Worm (Caenorhabditis elegans): Measurements from ENCODE around the gene affl-1.

affl-1 gene

ce11 chrIII:491090-491597 lies 51.1 kb downstream of the affl-1 start, which contains the start of gene unc-45:
unc-45 (plus strand) TSS chrIII:491547.
- TF ChIP-seq T20F7.1 (GFP tag; optimal IDR thresholded peaks at IDR 0.05): no peak
- TF ChIP-seq mxl-3 (GFP tag; optimal IDR thresholded peaks at IDR 0.05): no peak
- no peak for TF ChIP-seq nhr-10 (tag; optimal IDR thresholded peaks at IDR 0.05)
- no peak for TF ChIP-seq lim-7 (GFP tag; IDR thresholded peaks at IDR 0.05)
- TF ChIP-seq lir-3 (tag; optimal IDR thresholded peaks at IDR 0.05): no peak
- no peak for TF ChIP-seq nhr-11 (tag; optimal IDR thresholded peaks at IDR 0.05)
- TF ChIP-seq saeg-2 (GFP tag; IDR thresholded peaks at IDR 0.05): no peak
- TF ChIP-seq dve-1 (tag; optimal IDR thresholded peaks at IDR 0.05; ENCODE audit: insufficient read depth): no peak
- TF ChIP-seq ceh-44 (GFP tag; IDR thresholded peaks at IDR 0.05): no peak
- no peak for TF ChIP-seq daf-16 (GFP tag; optimal IDR thresholded peaks at IDR 0.05)
- no peak for TF ChIP-seq daf-16 (tag; optimal IDR thresholded peaks at IDR 0.05)
- no peak for TF ChIP-seq zip-11 (GFP tag; IDR thresholded peaks at IDR 0.05)
- TF ChIP-seq Y48G9A.11 (GFP tag; IDR thresholded peaks at IDR 0.05): no peak
- no peak for TF ChIP-seq ceh-82 (tag; optimal IDR thresholded peaks at IDR 0.05)
- TF ChIP-seq nhr-28 (tag; optimal IDR thresholded peaks at IDR 0.05): no peak
- no peak for TF ChIP-seq egl-43 (GFP tag; IDR thresholded peaks at IDR 0.05)
- no peak for TF ChIP-seq lin-29 (GFP tag; IDR thresholded peaks at IDR 0.05)
- TF ChIP-seq nhr-111 (GFP tag; optimal IDR thresholded peaks at IDR 0.05): no peak
- TF ChIP-seq madf-9 (GFP tag; conservative IDR thresholded peaks at IDR 0.05): no peak
- TF ChIP-seq nhr-41 (GFP tag; IDR thresholded peaks at IDR 0.05): no peak
- no peak for TF ChIP-seq tag-97 (GFP tag; IDR thresholded peaks at IDR 0.05)
- TF ChIP-seq ztf-7 (tag; optimal IDR thresholded peaks at IDR 0.05): no peak
- TF ChIP-seq mxl-2 (GFP tag; conservative IDR thresholded peaks at IDR 0.05): no peak
- TF ChIP-seq skn-1 (tag; optimal IDR thresholded peaks at IDR 0.05): no peak
- TF ChIP-seq lin-38 (GFP tag; IDR thresholded peaks at IDR 0.05): peak; percentile 92
- TF ChIP-seq Y105C5A.15 (GFP tag; IDR thresholded peaks at IDR 0.05): no peak
- TF ChIP-seq sdz-12 (GFP tag; optimal IDR thresholded peaks at IDR 0.05): no peak
- no peak for TF ChIP-seq daf-8 (GFP tag; IDR thresholded peaks at IDR 0.05)
- no peak for TF ChIP-seq nhr-76 (tag; optimal IDR thresholded peaks at IDR 0.05)
- peak; percentile 26 for TF ChIP-seq nhr-6 (tag; optimal IDR thresholded peaks at IDR 0.05)
- peak; percentile 50 for TF ChIP-seq hlh-30 (tag; optimal IDR thresholded peaks at IDR 0.05; ENCODE audit: insufficient read depth)
- no peak for TF ChIP-seq ces-1 (GFP tag; optimal IDR thresholded peaks at IDR 0.05)
- TF ChIP-seq nhr-48 (tag; optimal IDR thresholded peaks at IDR 0.05): no peak
- TF ChIP-seq cey-2 (tag; optimal IDR thresholded peaks at IDR 0.05; ENCODE audit: borderline replicate concordance, insufficient read depth): no peak
- TF ChIP-seq madf-5 (GFP tag; IDR thresholded peaks at IDR 0.05): no peak
- TF ChIP-seq snpc-1.2 (GFP tag; IDR thresholded peaks at IDR 0.05): no peak
- no peak for TF ChIP-seq lin-1 (GFP tag; IDR thresholded peaks at IDR 0.05)
- no peak for TF ChIP-seq unc-39 (tag; optimal IDR thresholded peaks at IDR 0.05)
- peak; percentile 88 for TF ChIP-seq dpl-1 (GFP tag; optimal IDR thresholded peaks at IDR 0.05)
- TF ChIP-seq set-16 (GFP tag; IDR thresholded peaks at IDR 0.05): no peak
- no peak for TF ChIP-seq hmg-1.1 (GFP tag; IDR thresholded peaks at IDR 0.05)
- peak; percentile 30 for TF ChIP-seq mep-1 (tag; optimal IDR thresholded peaks at IDR 0.05)
- TF ChIP-seq T26A8.4 (GFP tag; IDR thresholded peaks at IDR 0.05): no peak
- no peak for TF ChIP-seq arid-1 (GFP tag; conservative IDR thresholded peaks at IDR 0.05)
- TF ChIP-seq zip-2 (tag; optimal IDR thresholded peaks at IDR 0.05): no peak
- no peak for TF ChIP-seq egl-27 (tag; optimal IDR thresholded peaks at IDR 0.05)
- no peak for TF ChIP-seq fos-1 (tag; optimal IDR thresholded peaks at IDR 0.05)
- no peak for TF ChIP-seq dmd-9 (GFP tag; IDR thresholded peaks at IDR 0.05)
- peak; percentile 46 for TF ChIP-seq mes-2 (tag; optimal IDR thresholded peaks at IDR 0.05; ENCODE audit: poor library complexity, severe bottlenecking)
- no peak for TF ChIP-seq daf-12 (tag; optimal IDR thresholded peaks at IDR 0.05)
- TF ChIP-seq Y5F2A.4 (GFP tag; optimal IDR thresholded peaks at IDR 0.05): no peak
- TF ChIP-seq pqm-1 (tag; optimal IDR thresholded peaks at IDR 0.05): no peak

All from whole organism, L4 larva.